Worm (Caenorhabditis elegans) whole organism, L4/young adult: Measurements from ENCODE around the gene Y54G9A.5.

Experiments used
- W03F9.2 ChIP-seq: fragments of 150-350 bp; optimal IDR thresholded peaks from 2 replicates; lab custom pipeline; 2014; ENCODE audit warnings: missing biosample characterization, missing genetic modification characterization
- dao-5 ChIP-seq: sonication (generic microtip); optimal IDR thresholded peaks from 2 replicates; lab custom pipeline; 2016; ENCODE audit warnings: missing genotype, missing genetic modification characterization, moderate library complexity, missing compliant biosample characterization
- him-1 ChIP-seq: sonication (generic microtip); optimal IDR thresholded peaks from 2 replicates; lab custom pipeline; 2016; ENCODE audit warnings: missing genotype, missing genetic modification reagents, missing genetic modification characterization, missing compliant biosample characterization

ce11 chrII:13715733-13716132 lies 7.1 kb upstream of the Y54G9A.5 start, which contains the start of gene zipt-2.3:
- TF ChIP-seq dao-5 (tag; lab: Kevin White, UChicago): no peak
- TF ChIP-seq him-1: no peak
- no peak for TF ChIP-seq W03F9.2
